Worm (Caenorhabditis elegans): ENCODE results near the gene jmjd-4.

ce11 chrIII:10358751-10359150, 24.9 kb upstream of the jmjd-4 start:
- no peak for TF ChIP-seq aly-2 (tag; optimal IDR thresholded peaks at IDR 0.05)
- TF ChIP-seq nhr-6 (tag; optimal IDR thresholded peaks at IDR 0.05) = no peak
- TF ChIP-seq ztf-11 (tag; optimal IDR thresholded peaks at IDR 0.05) = no peak
- TF ChIP-seq nhr-237 (tag; optimal IDR thresholded peaks at IDR 0.05) = no peak
- TF ChIP-seq nhr-23 (tag; optimal IDR thresholded peaks at IDR 0.05) = no peak
- TF ChIP-seq ZK546.5 (tag; optimal IDR thresholded peaks at IDR 0.05) = no peak
- no peak for TF ChIP-seq alr-1 (tag; optimal IDR thresholded peaks at IDR 0.05)
- TF ChIP-seq ceh-82 (tag; optimal IDR thresholded peaks at IDR 0.05) = no peak
- no peak for TF ChIP-seq mdl-1 (tag; optimal IDR thresholded peaks at IDR 0.05)
- no peak for TF ChIP-seq skn-1 (tag; optimal IDR thresholded peaks at IDR 0.05)
- no peak for TF ChIP-seq nhr-77 (tag; optimal IDR thresholded peaks at IDR 0.05)
